Worm (Caenorhabditis elegans) whole organism, mixed stage, embryonic: ENCODE measurements around the gene Y51H7C.9.

ENCODE experiments used
- M03D4.4 ChIP-seq: sonication (generic microtip); optimal IDR thresholded peaks from 2 replicates; lab custom pipeline; 2017; ENCODE audit warnings: mild to moderate bottlenecking, missing genetic modification characterization, missing compliant biosample characterization
- bed-3 ChIP-seq: fragments of 200-800 bp; sonication (Bioruptor generic); optimal IDR thresholded peaks from 3 replicates; lab custom pipeline; 2018; ENCODE audit warnings: mild to moderate bottlenecking, missing genetic modification characterization, moderate library complexity, missing compliant biosample characterization
- ceh-39 ChIP-seq: fragments of 150-350 bp; optimal IDR thresholded peaks from 2 replicates; lab custom pipeline; 2014; ENCODE audit warnings: missing biosample characterization, missing genetic modification characterization
- ceh-43 ChIP-seq: fragments of 200-800 bp; sonication (Bioruptor generic); optimal IDR thresholded peaks from 2 replicates; lab custom pipeline; 2018; ENCODE audit warnings: mild to moderate bottlenecking, missing genetic modification characterization, moderate library complexity, missing compliant biosample characterization
- ceh-83 ChIP-seq: fragments of 200-800 bp; sonication (Bioruptor generic); optimal IDR thresholded peaks from 2 replicates; lab custom pipeline; 2018; ENCODE audit warnings: mild to moderate bottlenecking, missing genetic modification characterization, missing compliant biosample characterization
- ces-1 ChIP-seq: fragments of 150-350 bp; optimal IDR thresholded peaks from 2 replicates; lab custom pipeline; 2014; ENCODE audit warnings: missing biosample characterization, missing genetic modification reagents, missing genetic modification characterization
- cnd-1 ChIP-seq: fragments of 200-800 bp; sonication (Bioruptor generic); optimal IDR thresholded peaks from 2 replicates; lab custom pipeline; 2018; ENCODE audit warnings: mild to moderate bottlenecking, missing genetic modification characterization, missing compliant biosample characterization
- drap-1 ChIP-seq: fragments of 200-800 bp; sonication (Bioruptor generic); optimal IDR thresholded peaks from 3 replicates; lab custom pipeline; 2018; ENCODE audit warnings: mild to moderate bottlenecking, missing genetic modification characterization, missing compliant biosample characterization
- elt-1 ChIP-seq: sonication (generic microtip); optimal IDR thresholded peaks from 2 replicates; lab custom pipeline; 2017; ENCODE audit warnings: missing genetic modification characterization, mild to moderate bottlenecking, missing compliant biosample characterization, antibody characterized with exemption, moderate library complexity, borderline replicate concordance; ENCODE audit not compliant: insufficient read depth
- elt-3 ChIP-seq: fragments of 150-350 bp; optimal IDR thresholded peaks from 2 replicates; lab custom pipeline; 2014; ENCODE audit warnings: missing biosample characterization, missing genetic modification characterization
- flh-1 ChIP-seq: fragments of 200-800 bp; sonication (Bioruptor generic); optimal IDR thresholded peaks from 2 replicates; lab custom pipeline; 2018; ENCODE audit warnings: mild to moderate bottlenecking, missing genetic modification characterization, moderate library complexity, missing compliant biosample characterization
- ham-2 ChIP-seq: fragments of 200-800 bp; sonication (Bioruptor generic); optimal IDR thresholded peaks from 2 replicates; lab custom pipeline; 2018; ENCODE audit warnings: mild to moderate bottlenecking, missing genetic modification characterization, missing compliant biosample characterization
- hlh-1 ChIP-seq: fragments of 150-350 bp; optimal IDR thresholded peaks from 2 replicates; lab custom pipeline; 2014; ENCODE audit warnings: missing biosample characterization, missing genetic modification reagents, missing genetic modification characterization
- lin-13 ChIP-seq: fragments of 150-350 bp; optimal IDR thresholded peaks from 2 replicates; lab custom pipeline; 2014; ENCODE audit warnings: missing biosample characterization, missing genetic modification characterization
- lin-32 ChIP-seq: fragments of 200-800 bp; sonication (Bioruptor generic); optimal IDR thresholded peaks from 2 replicates; lab custom pipeline; 2018; ENCODE audit warnings: mild to moderate bottlenecking, missing genetic modification characterization, missing compliant biosample characterization
- lsy-2 ChIP-seq: fragments of 150-350 bp; optimal IDR thresholded peaks from 2 replicates; lab custom pipeline; 2014; ENCODE audit warnings: missing biosample characterization, missing genetic modification characterization
- mab-5 ChIP-seq: fragments of 150-350 bp; optimal IDR thresholded peaks from 2 replicates; lab custom pipeline; 2014; ENCODE audit warnings: missing biosample characterization, missing genetic modification characterization
- mep-1 ChIP-seq: fragments of 150-350 bp; optimal IDR thresholded peaks from 2 replicates; lab custom pipeline; 2017; ENCODE audit warnings: missing biosample characterization, missing genetic modification reagents, missing genetic modification characterization, inconsistent platforms
- mls-2 ChIP-seq: sonication (generic microtip); optimal IDR thresholded peaks from 2 replicates; lab custom pipeline; 2016; ENCODE audit warnings: mild to moderate bottlenecking, missing genetic modification characterization, moderate library complexity, missing compliant biosample characterization
- nhr-12 ChIP-seq: fragments of 150-350 bp; optimal IDR thresholded peaks from 2 replicates; lab custom pipeline; 2014; ENCODE audit warnings: missing biosample characterization, missing genetic modification characterization
- nhr-2 ChIP-seq: fragments of 150-350 bp; optimal IDR thresholded peaks from 2 replicates; lab custom pipeline; 2014; ENCODE audit warnings: missing biosample characterization, missing genetic modification characterization
- nhr-237 ChIP-seq: fragments of 150-350 bp; optimal IDR thresholded peaks from 2 replicates; lab custom pipeline; 2014; ENCODE audit warnings: missing biosample characterization, missing genetic modification characterization
- nhr-28 ChIP-seq: fragments of 150-350 bp; optimal IDR thresholded peaks from 2 replicates; lab custom pipeline; 2014; ENCODE audit warnings: missing biosample characterization, missing genetic modification characterization
- pha-4 ChIP-seq: fragments of 150-350 bp; optimal IDR thresholded peaks from 2 replicates; lab custom pipeline; 2018; ENCODE audit warnings: missing biosample characterization, missing genetic modification reagents, missing genetic modification characterization
- sem-2 ChIP-seq: fragments of 200-800 bp; sonication (Bioruptor generic); optimal IDR thresholded peaks from 2 replicates; lab custom pipeline; 2018; ENCODE audit warnings: mild to moderate bottlenecking, missing genetic modification characterization, missing compliant biosample characterization
- snpc-4 ChIP-seq: fragments of 150-350 bp; optimal IDR thresholded peaks from 2 replicates; lab custom pipeline; 2014; ENCODE audit warnings: missing biosample characterization, missing genetic modification characterization
- sptf-1 ChIP-seq: sonication (generic microtip); optimal IDR thresholded peaks from 2 replicates; lab custom pipeline; 2017; ENCODE audit warnings: mild to moderate bottlenecking, missing genetic modification characterization, moderate library complexity, missing compliant biosample characterization
- tbx-8 ChIP-seq: fragments of 200-800 bp; sonication (Bioruptor generic); optimal IDR thresholded peaks from 2 replicates; lab custom pipeline; 2018; ENCODE audit warnings: mild to moderate bottlenecking, missing genetic modification characterization, moderate library complexity, missing compliant biosample characterization
- unc-120 ChIP-seq: sonication (generic microtip); optimal IDR thresholded peaks from 2 replicates; lab custom pipeline; 2017; ENCODE audit warnings: missing genetic modification characterization, missing compliant biosample characterization; ENCODE audit not compliant: poor library complexity, severe bottlenecking
- unc-39 ChIP-seq: fragments of 150-350 bp; optimal IDR thresholded peaks from 2 replicates; lab custom pipeline; 2014; ENCODE audit warnings: missing biosample characterization, missing genetic modification characterization
- unc-62 ChIP-seq: fragments of 150-350 bp; optimal IDR thresholded peaks from 2 replicates; lab custom pipeline; 2014; ENCODE audit warnings: missing biosample characterization, missing genetic modification reagents, missing genetic modification characterization
- zip-8 ChIP-seq: fragments of 150-350 bp; optimal IDR thresholded peaks from 2 replicates; lab custom pipeline; 2014; ENCODE audit warnings: missing biosample characterization, missing genetic modification characterization
- ztf-11 ChIP-seq: fragments of 150-350 bp; optimal IDR thresholded peaks from 2 replicates; lab custom pipeline; 2014; ENCODE audit warnings: missing biosample characterization, missing genetic modification characterization

Gene Y51H7C.9

ce11 chrII:1437449-1438335 lies 26.4 kb upstream of the Y51H7C.9 start, which contains the start of gene nol-6:
TSS of gene nol-6 (minus strand) at chrII:1437499.
- TF ChIP-seq lin-32 (GFP tag; lab: Kevin White, UChicago) (no peak), mep-1 (tag; lab: Kevin White, UChicago) (peak; percentile 9), lsy-2 (tag; lab: Kevin White, UChicago) (peak; percentile 8), ces-1 (GFP tag; lab: Kevin White, UChicago) (peak; percentile 40)

ce11 chrII:1436715-1437114 lies 25.4 kb upstream of the Y51H7C.9 start:
- TF ChIP-seq flh-1 (GFP tag; lab: Kevin White, UChicago) (no peak), M03D4.4 (no peak), ceh-83 (GFP tag; lab: Kevin White, UChicago) (no peak), elt-1 (tag; lab: Kevin White, UChicago) (no peak), nhr-2 (tag; lab: Kevin White, UChicago) (no peak), ceh-39 (tag; lab: Kevin White, UChicago) (no peak), zip-8 (tag; lab: Kevin White, UChicago) (no peak), nhr-237 (no peak), snpc-4 (tag; lab: Kevin White, UChicago) (no peak), hlh-1 (no peak), nhr-12 (tag; lab: Kevin White, UChicago) (no peak), cnd-1 (tag; lab: Kevin White, UChicago) (no peak), ham-2 (GFP tag; lab: Kevin White, UChicago) (no peak), mab-5 (tag; lab: Kevin White, UChicago) (no peak), unc-62 (no peak), unc-39 (no peak), lin-32 (GFP tag; lab: Kevin White, UChicago) (no peak), elt-3 (no peak)
- TF ChIP-seq, all 35 proteins: peak for 0

DNA sequence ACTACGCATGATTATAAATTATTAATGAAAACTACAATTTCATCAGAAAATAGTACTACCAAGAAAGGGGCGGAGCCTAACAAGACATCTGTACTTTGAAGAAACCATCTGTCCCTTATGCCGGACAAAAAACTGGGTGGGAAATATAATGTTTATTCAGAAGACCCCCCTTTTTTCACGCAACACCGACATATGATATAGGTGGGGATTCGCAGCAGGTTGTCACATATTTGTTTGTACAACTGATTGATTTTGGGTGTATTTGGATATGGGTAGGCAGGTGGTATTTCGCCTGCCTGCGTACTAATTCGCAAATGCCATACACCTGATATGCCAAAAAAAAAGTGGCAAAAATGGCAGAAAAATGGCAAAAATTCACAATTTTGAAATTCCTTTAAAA lies 12.4 kb upstream of the Y51H7C.9 start, which contains the start of gene Y51H7C.10:
TSS of gene Y51H7C.10 (minus strand) at position 101 of the 400 bp plus-strand sequence.
- no peak for TF ChIP-seq mls-2
- TF ChIP-seq lsy-2 (tag; lab: Kevin White, UChicago): no peak
- TF ChIP-seq unc-120 (tag; lab: Kevin White, UChicago): no peak
- TF ChIP-seq nhr-28 (tag; lab: Kevin White, UChicago): no peak
- no peak for TF ChIP-seq ztf-11
- no peak for TF ChIP-seq sptf-1 (tag; lab: Kevin White, UChicago)
- no peak for TF ChIP-seq hlh-1
- TF ChIP-seq elt-3: no peak
- TF ChIP-seq mep-1 (tag; lab: Kevin White, UChicago): no peak
- no peak for TF ChIP-seq pha-4
- TF ChIP-seq unc-39: no peak
- no peak for TF ChIP-seq elt-1 (tag; lab: Kevin White, UChicago)
- no peak for TF ChIP-seq cnd-1 (tag; lab: Kevin White, UChicago)
- TF ChIP-seq tbx-8 (GFP tag; lab: Kevin White, UChicago): no peak
- TF ChIP-seq flh-1 (GFP tag; lab: Kevin White, UChicago): no peak
- no peak for TF ChIP-seq nhr-12 (tag; lab: Kevin White, UChicago)
- TF ChIP-seq bed-3 (GFP tag; lab: Kevin White, UChicago): no peak
- TF ChIP-seq sem-2 (GFP tag; lab: Kevin White, UChicago): no peak
- no peak for TF ChIP-seq unc-62

ce11 chrII:1420806-1421463 lies 9.7 kb upstream of the Y51H7C.9 start:
- TF ChIP-seq ceh-83 (GFP tag; lab: Kevin White, UChicago) (no peak), lin-13 (tag; lab: Kevin White, UChicago) (no peak), nhr-2 (tag; lab: Kevin White, UChicago) (no peak), sem-2 (GFP tag; lab: Kevin White, UChicago) (no peak), nhr-28 (tag; lab: Kevin White, UChicago) (no peak), drap-1 (no peak), unc-62 (no peak), mls-2 (no peak), bed-3 (GFP tag; lab: Kevin White, UChicago) (no peak), lsy-2 (tag; lab: Kevin White, UChicago) (no peak), tbx-8 (GFP tag; lab: Kevin White, UChicago) (no peak), ceh-43 (GFP tag; lab: Kevin White, UChicago) (no peak), cnd-1 (tag; lab: Kevin White, UChicago) (no peak), mab-5 (tag; lab: Kevin White, UChicago) (no peak), snpc-4 (tag; lab: Kevin White, UChicago) (no peak), ham-2 (GFP tag; lab: Kevin White, UChicago) (no peak)
